Worm (Caenorhabditis elegans) whole organism, L4 larva: Measurements from ENCODE around the gene C47D12.4.

Source experiments
- F37D6.2 ChIP-seq: sonication (generic microtip); optimal IDR thresholded peaks from 2 replicates; lab custom pipeline; 2016; ENCODE audit warnings: mild to moderate bottlenecking, missing genetic modification characterization, missing compliant biosample characterization
- F49E8.2 ChIP-seq: sonication (generic microtip); optimal IDR thresholded peaks from 2 replicates; lab custom pipeline; 2016; ENCODE audit warnings: missing compliant biosample characterization, mild to moderate bottlenecking, missing genetic modification characterization, borderline replicate concordance
- R02D3.7 ChIP-seq: fragments of 150-350 bp; sonication (generic microtip); optimal IDR thresholded peaks from 3 replicates; lab custom pipeline; 2014; ENCODE audit warnings: missing biosample characterization, missing genetic modification characterization
- T20F7.1 ChIP-seq: fragments of 200-800 bp; sonication (Bioruptor generic); optimal IDR thresholded peaks from 2 replicates; lab custom pipeline; 2018; ENCODE audit warnings: mild to moderate bottlenecking, missing genetic modification characterization, missing compliant biosample characterization
- T26A8.4 ChIP-seq: fragments of 200-800 bp; sonication (Bioruptor generic); IDR thresholded peaks from 2 replicates; pipeline ENCODE4 v1.3.6; 2022; ENCODE audit warnings: missing genetic modification characterization, missing compliant biosample characterization
- Y105C5A.15 ChIP-seq: fragments of 200-800 bp; sonication (Bioruptor generic); IDR thresholded peaks from 2 replicates; pipeline ENCODE4 v1.3.6; 2022; ENCODE audit warnings: missing genetic modification characterization, missing compliant biosample characterization
- Y5F2A.4 ChIP-seq: fragments of 200-800 bp; sonication (Bioruptor generic); optimal IDR thresholded peaks from 2 replicates; lab custom pipeline; 2018; ENCODE audit warnings: mild to moderate bottlenecking, missing genetic modification characterization, missing compliant biosample characterization
- ZK337.2 ChIP-seq: fragments of 200-800 bp; sonication (Bioruptor generic); IDR thresholded peaks from 2 replicates; pipeline ENCODE4 v1.3.6; 2022; ENCODE audit warnings: missing genetic modification reagents, missing genetic modification characterization, missing compliant biosample characterization
- arid-1 ChIP-seq: fragments of 200-800 bp; sonication (Bioruptor generic); conservative IDR thresholded peaks from 2 replicates; pipeline ENCODE4 v1.3.6; 2022; ENCODE audit warnings: missing genetic modification reagents, missing genetic modification characterization, missing compliant biosample characterization
- ceh-20 ChIP-seq: fragments of 200-800 bp; sonication (Bioruptor generic); IDR thresholded peaks from 2 replicates; pipeline ENCODE4 v1.3.6; 2022; ENCODE audit warnings: missing genetic modification reagents, missing genetic modification characterization, missing compliant biosample characterization
- ceh-28 ChIP-seq: fragments of 150-350 bp; optimal IDR thresholded peaks from 2 replicates; lab custom pipeline; 2014; ENCODE audit warnings: missing biosample characterization, missing genetic modification reagents, missing genetic modification characterization
- ceh-82 ChIP-seq: sonication (generic microtip); optimal IDR thresholded peaks from 2 replicates; lab custom pipeline; 2017; ENCODE audit warnings: missing biosample characterization, missing genetic modification characterization
- ces-1 ChIP-seq: fragments of 150-350 bp; sonication (generic microtip); optimal IDR thresholded peaks from 4 replicates; lab custom pipeline; 2014; ENCODE audit warnings: missing biosample characterization, missing genetic modification reagents, missing genetic modification characterization
- daf-19 ChIP-seq: fragments of 200-800 bp; sonication (Bioruptor generic); conservative IDR thresholded peaks from 2 replicates; pipeline ENCODE4 v1.3.6; 2022; ENCODE audit warnings: missing genetic modification characterization, missing compliant biosample characterization
- dmd-6 ChIP-seq: fragments of 200-800 bp; sonication (Bioruptor generic); IDR thresholded peaks from 2 replicates; pipeline ENCODE4 v1.3.6; 2022; ENCODE audit warnings: missing genetic modification reagents, missing genetic modification characterization, missing compliant biosample characterization
- dmd-8 ChIP-seq: fragments of 200-800 bp; sonication (Bioruptor generic); IDR thresholded peaks from 2 replicates; pipeline ENCODE4 v1.3.6; 2022; ENCODE audit warnings: missing genetic modification characterization, missing compliant biosample characterization
- dmd-9 ChIP-seq: fragments of 200-800 bp; sonication (Bioruptor generic); IDR thresholded peaks from 2 replicates; pipeline ENCODE4 v1.3.6; 2022; ENCODE audit warnings: missing genetic modification reagents, missing genetic modification characterization, missing compliant biosample characterization
- dpl-1 ChIP-seq: fragments of 150-350 bp; optimal IDR thresholded peaks from 2 replicates; lab custom pipeline; 2014; ENCODE audit warnings: missing biosample characterization, missing genetic modification reagents, missing genetic modification characterization
- duxl-1 ChIP-seq: sonication (generic microtip); optimal IDR thresholded peaks from 2 replicates; lab custom pipeline; 2016; ENCODE audit warnings: mild to moderate bottlenecking, missing genetic modification characterization, moderate library complexity, missing compliant biosample characterization; ENCODE audit not compliant: poor library complexity
- dve-1 ChIP-seq: sonication (generic microtip); optimal IDR thresholded peaks from 2 replicates; lab custom pipeline; 2017; ENCODE audit warnings: antibody characterized with exemption, mild to moderate bottlenecking, missing genetic modification characterization, missing compliant biosample characterization; ENCODE audit not compliant: insufficient read depth
- egl-27 ChIP-seq: sonication (generic microtip); optimal IDR thresholded peaks from 3 replicates; lab custom pipeline; 2017; ENCODE audit warnings: missing biosample characterization, missing genetic modification reagents, missing genetic modification characterization
- fos-1 ChIP-seq: fragments of 150-350 bp; optimal IDR thresholded peaks from 2 replicates; lab custom pipeline; 2014; ENCODE audit warnings: missing biosample characterization, missing genetic modification characterization
- gei-8 ChIP-seq: fragments of 200-800 bp; sonication (Bioruptor generic); optimal IDR thresholded peaks from 2 replicates; lab custom pipeline; 2018; ENCODE audit warnings: mild to moderate bottlenecking, missing genetic modification characterization, missing compliant biosample characterization
- hlh-11 ChIP-seq: fragments of 200-800 bp; sonication (Bioruptor generic); optimal IDR thresholded peaks from 2 replicates; lab custom pipeline; 2018; ENCODE audit warnings: mild to moderate bottlenecking, missing genetic modification characterization, missing compliant biosample characterization
- hlh-30 ChIP-seq: sonication (generic microtip); optimal IDR thresholded peaks from 2 replicates; lab custom pipeline; 2017; ENCODE audit warnings: antibody characterized with exemption, mild to moderate bottlenecking, missing genetic modification characterization, missing compliant biosample characterization; ENCODE audit not compliant: insufficient read depth
- jun-1 ChIP-seq: fragments of 150-350 bp; optimal IDR thresholded peaks from 2 replicates; lab custom pipeline; 2014; ENCODE audit warnings: missing biosample characterization, missing genetic modification reagents, missing genetic modification characterization
- lim-7 ChIP-seq: fragments of 200-800 bp; sonication (Bioruptor generic); IDR thresholded peaks from 2 replicates; pipeline ENCODE4 v1.3.6; 2022; ENCODE audit warnings: missing genetic modification characterization, missing compliant biosample characterization
- lin-13 ChIP-seq: fragments of 150-350 bp; optimal IDR thresholded peaks from 2 replicates; lab custom pipeline; 2014; ENCODE audit warnings: missing biosample characterization, missing genetic modification reagents, missing genetic modification characterization
- lin-29 ChIP-seq: fragments of 200-800 bp; sonication (Bioruptor generic); IDR thresholded peaks from 2 replicates; pipeline ENCODE4 v1.3.6; 2022; ENCODE audit warnings: missing genetic modification reagents, missing genetic modification characterization, missing compliant biosample characterization
- lin-39 ChIP-seq: fragments of 150-350 bp; optimal IDR thresholded peaks from 2 replicates; lab custom pipeline; 2014; ENCODE audit warnings: missing biosample characterization, missing genetic modification reagents, missing genetic modification characterization
- madf-5 ChIP-seq, 2 experiments: fragments of 200-800 bp; sonication (Bioruptor generic); IDR thresholded peaks; 2 replicates each; pipeline ENCODE4 v1.3.6; 2022; ENCODE audit warnings: missing compliant biosample characterization in 2 of 2, missing genetic modification characterization in 2 of 2
- madf-9 ChIP-seq: fragments of 200-800 bp; sonication (Bioruptor generic); conservative IDR thresholded peaks from 2 replicates; pipeline ENCODE4 v1.3.6; 2022; ENCODE audit warnings: missing genetic modification reagents, missing genetic modification characterization, missing compliant biosample characterization
- mdt-29 ChIP-seq: fragments of 200-800 bp; sonication (Bioruptor generic); IDR thresholded peaks from 2 replicates; pipeline ENCODE4 v1.3.6; 2022; ENCODE audit warnings: missing genetic modification reagents, missing genetic modification characterization, missing compliant biosample characterization
- mep-1 ChIP-seq: fragments of 150-350 bp; sonication (generic microtip); optimal IDR thresholded peaks from 3 replicates; lab custom pipeline; 2014; ENCODE audit warnings: missing biosample characterization, missing genetic modification characterization
- mes-2 ChIP-seq: sonication (generic microtip); optimal IDR thresholded peaks from 2 replicates; lab custom pipeline; 2016; ENCODE audit warnings: missing genotype, mild to moderate bottlenecking, missing genetic modification characterization, missing compliant biosample characterization; ENCODE audit not compliant: poor library complexity, severe bottlenecking
- nhr-10 ChIP-seq: fragments of 150-350 bp; optimal IDR thresholded peaks from 2 replicates; lab custom pipeline; 2014; ENCODE audit warnings: missing biosample characterization, missing genetic modification characterization
- nhr-11 ChIP-seq: fragments of 150-350 bp; optimal IDR thresholded peaks from 2 replicates; lab custom pipeline; 2014; ENCODE audit warnings: missing biosample characterization, missing genetic modification characterization
- nhr-111 ChIP-seq: fragments of 200-800 bp; sonication (Bioruptor generic); optimal IDR thresholded peaks from 2 replicates; lab custom pipeline; 2018; ENCODE audit warnings: mild to moderate bottlenecking, missing genetic modification characterization, missing compliant biosample characterization
- nhr-41 ChIP-seq: fragments of 200-800 bp; sonication (Bioruptor generic); IDR thresholded peaks from 2 replicates; pipeline ENCODE4 v1.3.6; 2022; ENCODE audit warnings: missing genetic modification reagents, missing genetic modification characterization, missing compliant biosample characterization
- nhr-6 ChIP-seq: fragments of 150-350 bp; optimal IDR thresholded peaks from 2 replicates; lab custom pipeline; 2014; ENCODE audit warnings: missing biosample characterization, missing genetic modification characterization
- nhr-76 ChIP-seq: fragments of 150-350 bp; optimal IDR thresholded peaks from 2 replicates; lab custom pipeline; 2014; ENCODE audit warnings: missing biosample characterization, missing genetic modification characterization
- pha-4 ChIP-seq, 2 experiments: fragments of 150-350 bp in 1 of 2; fragments of 200-800 bp in 1 of 2; sonication (Bioruptor generic) in 1 of 2; IDR thresholded peaks in 1 of 2; optimal IDR thresholded peaks in 1 of 2; 2 replicates each; pipeline versions ENCODE4 v1.3.6 to Lab custom; 2014 to 2022; ENCODE audit warnings: missing genetic modification characterization in 2 of 2, missing genetic modification reagents in 2 of 2, missing biosample characterization in 1 of 2, missing compliant biosample characterization in 1 of 2
- php-3 ChIP-seq: fragments of 200-800 bp; sonication (Bioruptor generic); IDR thresholded peaks from 2 replicates; pipeline ENCODE4 v1.3.6; 2022; ENCODE audit warnings: missing genetic modification reagents, missing genetic modification characterization, missing compliant biosample characterization
- sdz-12 ChIP-seq: fragments of 200-800 bp; sonication (Bioruptor generic); optimal IDR thresholded peaks from 2 replicates; lab custom pipeline; 2018; ENCODE audit warnings: mild to moderate bottlenecking, missing genetic modification characterization, missing compliant biosample characterization
- skn-1 ChIP-seq: fragments of 150-350 bp; optimal IDR thresholded peaks from 2 replicates; lab custom pipeline; 2014; ENCODE audit warnings: missing biosample characterization, missing genetic modification characterization
- tra-1 ChIP-seq: fragments of 200-800 bp; sonication (Bioruptor generic); IDR thresholded peaks from 2 replicates; pipeline ENCODE4 v1.3.6; 2022; ENCODE audit warnings: missing genetic modification reagents, missing genetic modification characterization, missing compliant biosample characterization
- vab-7 ChIP-seq: fragments of 200-800 bp; sonication (Bioruptor generic); IDR thresholded peaks from 2 replicates; pipeline ENCODE4 v1.3.6; 2022; ENCODE audit warnings: missing genetic modification reagents, missing genetic modification characterization, missing compliant biosample characterization
- zag-1 ChIP-seq: fragments of 150-350 bp; optimal IDR thresholded peaks from 2 replicates; lab custom pipeline; 2014; ENCODE audit warnings: missing biosample characterization, missing genetic modification characterization
- ztf-11 ChIP-seq: fragments of 150-350 bp; optimal IDR thresholded peaks from 2 replicates; lab custom pipeline; 2014; ENCODE audit warnings: missing biosample characterization, missing genetic modification characterization
- ztf-7 ChIP-seq: fragments of 150-350 bp; optimal IDR thresholded peaks from 2 replicates; lab custom pipeline; 2014; ENCODE audit warnings: missing biosample characterization, missing genetic modification characterization

C47D12.4 gene

ce11 chrII:11634057-11634676 lies 47.4 kb upstream of the C47D12.4 start (continued):
- no peak for TF ChIP-seq dmd-8
- no peak for TF ChIP-seq lin-29 (GFP tag; lab: Robert Waterston, UW)
- TF ChIP-seq gei-8 (GFP tag; lab: Kevin White, UChicago): peak; percentile 51
- TF ChIP-seq F49E8.2 (tag; lab: Kevin White, UChicago): no peak
- peak; percentile 85 for TF ChIP-seq dve-1 (tag; lab: Kevin White, UChicago)
- no peak for TF ChIP-seq ces-1 (GFP tag; lab: Kevin White, UChicago)
- peak; percentile 89 for TF ChIP-seq nhr-11
- TF ChIP-seq lin-13 (GFP tag; lab: Kevin White, UChicago): peak; percentile 66
- TF ChIP-seq T20F7.1: no peak
- TF ChIP-seq dmd-9: 0 out of 2 replicates have a peak, but pooled peaks have one; percentile 57
- no peak for TF ChIP-seq madf-5 (GFP tag; IDR thresholded peaks at IDR 0.05; lab: Robert Waterston, UW)
- peak; percentile 81 for TF ChIP-seq mes-2 (tag; lab: Kevin White, UChicago)
- TF ChIP-seq nhr-111 (GFP tag; lab: Kevin White, UChicago): no peak
- TF ChIP-seq zag-1 (tag; lab: Kevin White, UChicago): no peak
- TF ChIP-seq hlh-30 (tag; lab: Kevin White, UChicago): peak; percentile 98
- TF ChIP-seq skn-1 (tag; lab: Kevin White, UChicago): no peak
- peak; percentile 84; the same call in 1 of the 2 replicates for TF ChIP-seq ceh-20 (GFP tag; lab: Robert Waterston, UW)
- TF ChIP-seq ceh-82 (tag; lab: Kevin White, UChicago): no peak
- TF ChIP-seq duxl-1 (tag; lab: Kevin White, UChicago): peak; percentile 73
- peak; percentile 4 for TF ChIP-seq sdz-12 (GFP tag; lab: Kevin White, UChicago)
- TF ChIP-seq daf-19: no peak
- no peak for TF ChIP-seq vab-7
- TF ChIP-seq F37D6.2 (tag; lab: Kevin White, UChicago): peak; percentile 74
- peak; percentile 61 for TF ChIP-seq jun-1
- no peak for TF ChIP-seq ZK337.2
- TF ChIP-seq nhr-6 (tag; lab: Kevin White, UChicago): peak; percentile 78
- TF ChIP-seq pha-4 (GFP tag; IDR thresholded peaks at IDR 0.05; lab: Robert Waterston, UW): peak; percentile 80
- no peak for TF ChIP-seq pha-4 (tag; optimal IDR thresholded peaks at IDR 0.05; lab: Kevin White, UChicago)
- peak; percentile 93 for TF ChIP-seq mep-1
- TF ChIP-seq nhr-76 (tag; lab: Kevin White, UChicago): no peak
- TF ChIP-seq nhr-10: peak; percentile 34
- TF ChIP-seq tra-1 (GFP tag; lab: Robert Waterston, UW): 0 out of 2 replicates have a peak, but pooled peaks have one; percentile 54
- peak; percentile 80 for TF ChIP-seq arid-1 (GFP tag; lab: Robert Waterston, UW)
- peak; percentile 93 for TF ChIP-seq dmd-6 (GFP tag; lab: Robert Waterston, UW)
- TF ChIP-seq ceh-28 (tag; lab: Kevin White, UChicago): no peak
- TF ChIP-seq hlh-11 (tag; lab: Kevin White, UChicago): peak; percentile 98
- no peak for TF ChIP-seq lin-39 (tag; lab: Kevin White, UChicago)
- no peak for TF ChIP-seq fos-1
- no peak for TF ChIP-seq Y5F2A.4 (GFP tag; lab: Kevin White, UChicago)
- TF ChIP-seq php-3 (GFP tag; lab: Robert Waterston, UW): peak; percentile 65
- TF ChIP-seq ztf-11 (tag; lab: Kevin White, UChicago): no peak
- no peak for TF ChIP-seq lim-7 (GFP tag; lab: Robert Waterston, UW)
- TF ChIP-seq ztf-7 (tag; lab: Kevin White, UChicago): peak; percentile 72
- no peak for TF ChIP-seq madf-9 (GFP tag; lab: Robert Waterston, UW)
- TF ChIP-seq egl-27 (tag; lab: Kevin White, UChicago): no peak
- TF ChIP-seq mdt-29 (GFP tag; lab: Robert Waterston, UW): no peak; the same call in 1 of the 2 replicates
- no peak for TF ChIP-seq Y105C5A.15
- no peak for TF ChIP-seq R02D3.7
- peak; percentile 90 for TF ChIP-seq T26A8.4 (GFP tag; lab: Robert Waterston, UW)
- TF ChIP-seq nhr-41 (GFP tag; lab: Robert Waterston, UW): 0 out of 2 replicates have a peak, but pooled peaks have one; percentile 25
- peak; percentile 60 for TF ChIP-seq dpl-1 (GFP tag; lab: Kevin White, UChicago)
